Worm (Caenorhabditis elegans) whole organism, L2 larva: Measurements from ENCODE around the gene B0524.6.

Source experiments
- F13H6.1 ChIP-seq: sonication (generic microtip); optimal IDR thresholded peaks from 2 replicates; lab custom pipeline; 2016; ENCODE audit warnings: missing genetic modification characterization, missing compliant biosample characterization
- R02D3.7 ChIP-seq: fragments of 150-350 bp; optimal IDR thresholded peaks from 2 replicates; lab custom pipeline; 2014; ENCODE audit warnings: missing biosample characterization, missing genetic modification characterization
- Y55F3AM.14 ChIP-seq: fragments of 200-800 bp; sonication (Bioruptor generic); optimal IDR thresholded peaks from 2 replicates; lab custom pipeline; 2018; ENCODE audit warnings: mild to moderate bottlenecking, missing genetic modification characterization, missing compliant biosample characterization
- ZK546.5 ChIP-seq: sonication (generic microtip); optimal IDR thresholded peaks from 2 replicates; lab custom pipeline; 2017; ENCODE audit warnings: missing biosample characterization, missing genetic modification characterization
- alr-1 ChIP-seq: fragments of 150-350 bp; optimal IDR thresholded peaks from 2 replicates; lab custom pipeline; 2014; ENCODE audit warnings: missing biosample characterization, missing genetic modification characterization
- ama-1 ChIP-seq: fragments of 150-350 bp; optimal IDR thresholded peaks from 2 replicates; lab custom pipeline; 2018; ENCODE audit warnings: inconsistent platforms
- blmp-1 ChIP-seq: sonication (generic microtip); optimal IDR thresholded peaks from 2 replicates; lab custom pipeline; 2017; ENCODE audit warnings: missing genetic modification characterization, mild to moderate bottlenecking, missing compliant biosample characterization, antibody characterized with exemption, moderate library complexity; ENCODE audit not compliant: insufficient read depth
- crh-2 ChIP-seq: sonication (generic microtip); optimal IDR thresholded peaks from 2 replicates; lab custom pipeline; 2017; ENCODE audit warnings: missing biosample characterization, missing genetic modification characterization
- egl-27 ChIP-seq: sonication (generic microtip); optimal IDR thresholded peaks from 3 replicates; lab custom pipeline; 2017; ENCODE audit warnings: missing biosample characterization, missing genetic modification reagents, missing genetic modification characterization
- elt-1 ChIP-seq: fragments of 150-350 bp; optimal IDR thresholded peaks from 2 replicates; lab custom pipeline; 2014; ENCODE audit warnings: missing biosample characterization, missing genetic modification characterization
- gmeb-1 ChIP-seq: fragments of 150-350 bp; optimal IDR thresholded peaks from 2 replicates; lab custom pipeline; 2014; ENCODE audit warnings: missing biosample characterization, missing genetic modification characterization
- lin-11 ChIP-seq: fragments of 150-350 bp; sonication (generic microtip); optimal IDR thresholded peaks from 2 replicates; lab custom pipeline; 2014; ENCODE audit warnings: missing biosample characterization, missing genetic modification characterization, inconsistent platforms, mixed read lengths
- lin-13 ChIP-seq: fragments of 150-350 bp; optimal IDR thresholded peaks from 2 replicates; lab custom pipeline; 2014; ENCODE audit warnings: missing biosample characterization, missing genetic modification reagents, missing genetic modification characterization
- lin-39 ChIP-seq: fragments of 150-350 bp; optimal IDR thresholded peaks from 2 replicates; lab custom pipeline; 2014; ENCODE audit warnings: missing biosample characterization, missing genetic modification reagents, missing genetic modification characterization
- lsy-2 ChIP-seq, 2 experiments: fragments of 150-350 bp in 1 of 2; sonication (generic microtip) in 1 of 2; optimal IDR thresholded peaks; 2 replicates each; lab custom pipeline; 2014 to 2017; ENCODE audit warnings: missing biosample characterization in 2 of 2, missing genetic modification characterization in 2 of 2
- mab-5 ChIP-seq: fragments of 150-350 bp; optimal IDR thresholded peaks from 2 replicates; lab custom pipeline; 2014; ENCODE audit warnings: missing biosample characterization, missing genetic modification characterization
- mbf-1 ChIP-seq: sonication (generic microtip); optimal IDR thresholded peaks from 2 replicates; lab custom pipeline; 2017; ENCODE audit warnings: missing biosample characterization, missing genetic modification characterization
- mdl-1 ChIP-seq, 2 experiments: fragments of 150-350 bp in 1 of 2; sonication (generic microtip) in 1 of 2; optimal IDR thresholded peaks; 2 replicates each; lab custom pipeline; 2017; ENCODE audit warnings: missing biosample characterization in 2 of 2, missing genetic modification characterization in 2 of 2
- nhr-10 ChIP-seq: sonication (generic microtip); optimal IDR thresholded peaks from 2 replicates; lab custom pipeline; 2017; ENCODE audit warnings: missing biosample characterization, missing genetic modification characterization
- nhr-11 ChIP-seq: fragments of 150-350 bp; optimal IDR thresholded peaks from 2 replicates; lab custom pipeline; 2014; ENCODE audit warnings: missing biosample characterization, missing genetic modification characterization
- nhr-12 ChIP-seq: fragments of 150-350 bp; optimal IDR thresholded peaks from 2 replicates; lab custom pipeline; 2014; ENCODE audit warnings: missing biosample characterization, missing genetic modification characterization
- nhr-129 ChIP-seq: fragments of 150-350 bp; optimal IDR thresholded peaks from 2 replicates; lab custom pipeline; 2014; ENCODE audit warnings: missing biosample characterization, missing genetic modification characterization
- nhr-21 ChIP-seq: fragments of 150-350 bp; optimal IDR thresholded peaks from 2 replicates; lab custom pipeline; 2014; ENCODE audit warnings: missing biosample characterization, missing genetic modification characterization
- nhr-237 ChIP-seq: fragments of 150-350 bp; optimal IDR thresholded peaks from 2 replicates; lab custom pipeline; 2014; ENCODE audit warnings: missing biosample characterization, missing genetic modification characterization
- nhr-25 ChIP-seq: fragments of 150-350 bp; sonication (generic microtip); optimal IDR thresholded peaks from 3 replicates; lab custom pipeline; 2014; ENCODE audit warnings: missing biosample characterization, missing genetic modification characterization
- nhr-6 ChIP-seq: fragments of 150-350 bp; optimal IDR thresholded peaks from 2 replicates; lab custom pipeline; 2014; ENCODE audit warnings: missing biosample characterization, missing genetic modification characterization
- nhr-77 ChIP-seq: fragments of 150-350 bp; optimal IDR thresholded peaks from 2 replicates; lab custom pipeline; 2014; ENCODE audit warnings: missing biosample characterization, missing genetic modification characterization
- peb-1 ChIP-seq: fragments of 150-350 bp; optimal IDR thresholded peaks from 2 replicates; lab custom pipeline; 2014; ENCODE audit warnings: missing biosample characterization, missing genetic modification characterization
- skn-1 ChIP-seq: sonication (generic microtip); optimal IDR thresholded peaks from 2 replicates; lab custom pipeline; 2017; ENCODE audit warnings: missing biosample characterization, missing genetic modification characterization
- sma-3 ChIP-seq: sonication (generic microtip); optimal IDR thresholded peaks from 2 replicates; lab custom pipeline; 2016; ENCODE audit warnings: missing genetic modification reagents, missing genetic modification characterization, missing compliant biosample characterization
- sma-9 ChIP-seq, 2 experiments: fragments of 150-350 bp in 1 of 2; sonication (generic microtip) in 1 of 2; optimal IDR thresholded peaks; 2 replicates each; lab custom pipeline; 2014 to 2016; ENCODE audit warnings: missing genetic modification characterization in 2 of 2, mild to moderate bottlenecking in 1 of 2, missing biosample characterization in 1 of 2, missing compliant biosample characterization in 1 of 2, missing genetic modification reagents in 1 of 2, moderate library complexity in 1 of 2
- snpc-4 ChIP-seq: fragments of 150-350 bp; optimal IDR thresholded peaks from 2 replicates; lab custom pipeline; 2014; ENCODE audit warnings: missing biosample characterization, missing genetic modification characterization
- unc-39 ChIP-seq: fragments of 150-350 bp; optimal IDR thresholded peaks from 2 replicates; lab custom pipeline; 2014; ENCODE audit warnings: missing biosample characterization, missing genetic modification characterization
- unc-55 ChIP-seq: fragments of 150-350 bp; sonication (generic microtip); optimal IDR thresholded peaks from 3 replicates; lab custom pipeline; 2014; ENCODE audit warnings: missing biosample characterization, missing genetic modification reagents, missing genetic modification characterization
- zag-1 ChIP-seq: fragments of 150-350 bp; optimal IDR thresholded peaks from 2 replicates; lab custom pipeline; 2014; ENCODE audit warnings: missing biosample characterization, missing genetic modification characterization
- ztf-1 ChIP-seq: fragments of 200-800 bp; sonication (Bioruptor generic); conservative IDR thresholded peaks from 2 replicates; pipeline ENCODE4 v1.3.6; 2022; ENCODE audit warnings: missing genetic modification characterization, missing compliant biosample characterization
- ztf-11 ChIP-seq: sonication (generic microtip); optimal IDR thresholded peaks from 2 replicates; lab custom pipeline; 2017; ENCODE audit warnings: missing biosample characterization, missing genetic modification characterization
- ztf-4 ChIP-seq: fragments of 150-350 bp; optimal IDR thresholded peaks from 2 replicates; lab custom pipeline; 2014; ENCODE audit warnings: missing biosample characterization, missing genetic modification characterization

The B0524.6 gene

DNA sequence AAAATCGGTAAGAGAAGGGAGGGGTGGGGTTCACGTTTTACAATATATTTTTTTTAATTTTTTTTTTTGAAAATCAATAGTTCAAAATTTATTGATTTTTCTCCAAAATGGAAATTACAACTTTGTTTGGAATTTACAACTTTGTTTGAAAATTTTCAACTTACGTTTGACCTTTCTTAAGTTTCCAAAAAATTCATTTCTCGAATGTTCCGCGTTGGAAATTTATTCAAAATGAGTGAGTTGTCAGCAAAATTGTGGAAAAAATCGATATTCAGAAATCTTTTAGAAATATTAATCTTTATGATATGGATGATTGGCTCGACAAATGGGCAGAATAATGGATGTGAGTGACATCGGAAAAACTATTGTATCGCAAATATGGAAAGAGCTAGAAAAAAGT lies 18.1 kb downstream of the B0524.6 start, which contains the start of gene B0524.3:
B0524.3 (plus strand) TSS at position 301 of the 400 bp plus-strand sequence.
- no peak for TF ChIP-seq blmp-1
- TF ChIP-seq nhr-77 (tag; lab: Kevin White, UChicago), result no peak
- TF ChIP-seq lsy-2 (tag; optimal IDR thresholded peaks at IDR 0.05; lab: Kevin White, UChicago), result no peak
- no peak for TF ChIP-seq ztf-4
- no peak for TF ChIP-seq ZK546.5
- no peak for TF ChIP-seq crh-2

DNA sequence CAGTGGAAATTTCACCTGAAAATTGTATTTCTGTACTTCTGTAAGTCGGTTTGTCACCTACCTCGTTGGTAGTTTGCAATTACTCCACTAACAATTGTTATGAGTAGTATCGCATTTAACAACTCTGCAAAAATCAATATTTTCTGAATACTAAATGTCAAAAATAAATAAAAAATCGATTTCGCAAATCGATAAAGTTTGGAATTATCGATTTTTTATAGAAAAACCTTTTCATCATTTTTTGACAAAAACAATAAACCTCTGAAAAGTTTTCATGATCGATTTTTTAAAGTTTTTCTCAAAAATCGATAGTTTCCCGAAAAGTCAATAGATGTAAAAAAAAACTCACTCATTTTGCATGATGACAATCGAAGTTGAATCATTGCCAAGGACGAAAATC lies 18.5 kb downstream of the B0524.6 start:
- no peak for TF ChIP-seq snpc-4 (tag; lab: Kevin White, UChicago)
- no peak for TF ChIP-seq egl-27 (tag; lab: Kevin White, UChicago)
- TF ChIP-seq ama-1 (lab: Kevin White, UChicago), result no peak
- TF ChIP-seq peb-1 (tag; lab: Kevin White, UChicago), result no peak
- no peak for TF ChIP-seq nhr-21 (tag; lab: Kevin White, UChicago)
- no peak for TF ChIP-seq skn-1
- TF ChIP-seq ztf-1, result no peak
- no peak for TF ChIP-seq nhr-11 (tag; lab: Kevin White, UChicago)
- TF ChIP-seq nhr-6 (tag; lab: Kevin White, UChicago), result no peak
- no peak for TF ChIP-seq unc-55
- TF ChIP-seq crh-2, result no peak

DNA sequence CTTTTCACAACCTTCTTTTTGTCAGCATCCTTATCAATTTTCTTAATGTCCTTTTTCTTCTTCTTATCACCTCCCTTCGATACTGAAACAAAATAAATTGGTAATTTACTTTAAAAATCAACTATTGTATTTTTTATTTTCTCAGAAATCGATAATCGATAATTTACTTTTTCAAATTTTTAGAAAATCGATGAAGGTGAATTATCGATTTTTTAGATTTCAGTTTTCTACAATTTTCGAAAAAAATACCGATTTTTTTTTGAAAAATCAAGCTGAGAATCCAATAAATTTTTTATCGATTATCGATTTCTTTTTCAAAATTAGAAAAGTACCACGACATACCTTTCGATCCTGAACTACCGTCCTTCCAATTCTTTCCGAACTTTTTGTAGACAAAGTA lies 22.8 kb downstream of the B0524.6 start:
- TF ChIP-seq lsy-2 (tag; optimal IDR thresholded peaks at IDR 0.05; lab: Kevin White, UChicago) (no peak), ztf-11 (tag; lab: Kevin White, UChicago) (no peak), sma-9 (GFP tag; optimal IDR thresholded peaks at IDR 0.05; lab: Kevin White, UChicago) (no peak), sma-9 (tag; optimal IDR thresholded peaks at IDR 0.05; lab: Kevin White, UChicago) (no peak), ztf-4 (no peak), mbf-1 (tag; lab: Kevin White, UChicago) (no peak), lin-39 (tag; lab: Kevin White, UChicago) (no peak), nhr-25 (tag; lab: Kevin White, UChicago) (no peak), nhr-6 (tag; lab: Kevin White, UChicago) (no peak), gmeb-1 (tag; lab: Kevin White, UChicago) (no peak), egl-27 (tag; lab: Kevin White, UChicago) (no peak), ama-1 (lab: Kevin White, UChicago) (no peak), lin-11 (tag; lab: Kevin White, UChicago) (no peak), elt-1 (tag; lab: Kevin White, UChicago) (no peak), nhr-129 (tag; lab: Kevin White, UChicago) (no peak), nhr-12 (tag; lab: Kevin White, UChicago) (no peak)

DNA sequence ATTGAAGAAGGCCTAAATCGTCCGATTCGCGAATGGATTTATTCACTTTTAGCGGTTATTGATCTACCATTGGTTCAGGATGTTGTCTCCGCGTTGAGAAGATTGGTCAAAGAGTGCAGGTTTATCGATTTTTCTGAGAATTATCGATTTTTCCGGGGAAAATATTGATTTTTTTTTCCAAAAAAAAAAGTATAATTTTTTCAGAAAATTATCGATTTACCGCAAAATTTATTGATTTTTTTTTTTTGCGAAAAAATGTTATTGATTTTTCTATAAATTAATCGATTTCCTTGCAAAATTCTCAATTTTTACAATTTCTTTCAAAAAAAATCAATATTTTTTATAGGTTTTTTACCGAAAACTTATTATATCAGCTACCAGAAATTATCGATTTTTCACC lies 25.2 kb downstream of the B0524.6 start:
- TF ChIP-seq alr-1 (no peak), sma-9 (GFP tag; optimal IDR thresholded peaks at IDR 0.05; lab: Kevin White, UChicago) (no peak), sma-9 (tag; optimal IDR thresholded peaks at IDR 0.05; lab: Kevin White, UChicago) (no peak), nhr-10 (tag; lab: Kevin White, UChicago) (no peak), unc-39 (tag; lab: Kevin White, UChicago) (no peak), nhr-237 (no peak), blmp-1 (no peak)

DNA sequence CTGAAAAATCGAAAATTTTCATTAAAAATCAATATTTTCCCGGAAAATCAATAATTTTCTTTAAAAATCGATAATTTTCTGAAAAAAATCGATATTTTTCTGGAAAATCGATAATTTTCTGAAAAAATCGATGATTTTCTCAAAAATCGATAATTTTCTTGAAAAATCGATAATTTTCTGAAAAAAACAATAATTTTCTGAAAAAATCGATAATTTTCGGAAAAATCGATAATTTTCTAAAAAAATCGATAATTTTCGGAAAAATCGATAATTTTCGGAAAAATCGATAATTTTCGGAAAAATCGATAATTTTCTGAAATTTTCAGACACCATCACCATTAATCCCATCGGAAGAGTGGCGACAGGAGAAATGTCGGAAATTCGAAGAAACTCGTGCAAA lies 26.5 kb downstream of the B0524.6 start:
- TF ChIP-seq sma-9 (GFP tag; optimal IDR thresholded peaks at IDR 0.05; lab: Kevin White, UChicago), result no peak
- TF ChIP-seq sma-9 (tag; optimal IDR thresholded peaks at IDR 0.05; lab: Kevin White, UChicago), result no peak
- TF ChIP-seq sma-3 (GFP tag; lab: Kevin White, UChicago), result no peak
- no peak for TF ChIP-seq ztf-11 (tag; lab: Kevin White, UChicago)
- no peak for TF ChIP-seq lin-13
- no peak for TF ChIP-seq Y55F3AM.14
- no peak for TF ChIP-seq ztf-1
- no peak for TF ChIP-seq mdl-1 (tag; optimal IDR thresholded peaks at IDR 0.05; lab: Kevin White, UChicago)
- TF ChIP-seq lin-39 (tag; lab: Kevin White, UChicago), result no peak
- TF ChIP-seq nhr-77 (tag; lab: Kevin White, UChicago), result no peak
- TF ChIP-seq nhr-237, result no peak
- TF ChIP-seq nhr-10 (tag; lab: Kevin White, UChicago), result no peak
- no peak for TF ChIP-seq skn-1
- no peak for TF ChIP-seq mab-5 (tag; lab: Kevin White, UChicago)
- no peak for TF ChIP-seq mbf-1 (tag; lab: Kevin White, UChicago)
- TF ChIP-seq unc-39 (tag; lab: Kevin White, UChicago), result no peak
- TF ChIP-seq F13H6.1, result no peak
- TF ChIP-seq R02D3.7 (tag; lab: Kevin White, UChicago), result no peak
- TF ChIP-seq zag-1 (tag; lab: Kevin White, UChicago), result no peak
- TF ChIP-seq ama-1 (lab: Kevin White, UChicago), result no peak
- TF ChIP-seq, all 48 proteins: peak for 0
